Fruit fly (Drosophila melanogaster) whole organism, embryonic: ENCODE measurements around the gene CG14742.

Experiments used
- Adf1 ChIP-seq: fragments of 200-800 bp; sonication (Bioruptor generic); IDR thresholded peaks from 2 replicates; pipeline ENCODE4 v1.3.6; 2022; ENCODE audit warnings: missing biosample characterization, missing genetic modification characterization
- BEAF-32 ChIP-seq: fragments of 200-800 bp; sonication (Bioruptor generic); optimal IDR thresholded peaks from 3 replicates; lab custom pipeline; 2017; ENCODE audit warnings: missing biosample characterization, missing genetic modification characterization, mild to moderate bottlenecking, moderate library complexity, missing genetic modification reagents
- Bgb ChIP-seq: fragments of 200-800 bp; sonication (Bioruptor generic); IDR thresholded peaks from 2 replicates; pipeline ENCODE4 v1.3.6; 2022; ENCODE audit warnings: missing biosample characterization, missing genetic modification characterization; ENCODE audit not compliant: partially characterized antibody
- CG10321 ChIP-seq: fragments of 200-800 bp; sonication (Bioruptor generic); IDR thresholded peaks from 2 replicates; pipeline ENCODE4 v1.3.6; 2022; ENCODE audit warnings: missing biosample characterization, missing genetic modification characterization
- CG13287 ChIP-seq: fragments of 200-800 bp; sonication (Bioruptor generic); IDR thresholded peaks from 2 replicates; pipeline ENCODE4 v1.3.6; 2022; ENCODE audit warnings: missing biosample characterization, missing genetic modification characterization; ENCODE audit not compliant: partially characterized antibody
- CG1603 ChIP-seq: fragments of 200-800 bp; sonication (Bioruptor generic); optimal IDR thresholded peaks from 2 replicates; lab custom pipeline; 2019; ENCODE audit warnings: missing biosample characterization, mild to moderate bottlenecking, missing genetic modification characterization, moderate library complexity
- CG1647 ChIP-seq: fragments of 200-800 bp; sonication (Bioruptor generic); optimal IDR thresholded peaks from 3 replicates; lab custom pipeline; 2016; ENCODE audit warnings: missing biosample characterization, missing genetic modification characterization
- CG1832 ChIP-seq: fragments of 200-800 bp; sonication (Bioruptor generic); optimal IDR thresholded peaks from 2 replicates; lab custom pipeline; 2017; ENCODE audit warnings: missing biosample characterization, mild to moderate bottlenecking, missing genetic modification characterization, inconsistent platforms
- CG2199 ChIP-seq: fragments of 200-800 bp; sonication (Bioruptor generic); IDR thresholded peaks from 3 replicates; pipeline ENCODE4 v1.3.6; 2022; ENCODE audit warnings: missing biosample characterization, missing genetic modification characterization
- CG34376 ChIP-seq: fragments of 200-800 bp; sonication (Bioruptor generic); optimal IDR thresholded peaks from 2 replicates; lab custom pipeline; 2018; ENCODE audit warnings: missing biosample characterization, mild to moderate bottlenecking, missing genetic modification characterization
- CG4360 ChIP-seq: fragments of 200-800 bp; sonication (Bioruptor generic); IDR thresholded peaks from 2 replicates; pipeline ENCODE4 v1.3.6; 2022; ENCODE audit warnings: missing biosample characterization, missing genetic modification characterization
- CG8478 ChIP-seq: fragments of >200 bp; optimal IDR thresholded peaks from 2 replicates; lab custom pipeline; 2018
- CG9437 ChIP-seq: fragments of 200-800 bp; sonication (Bioruptor generic); optimal IDR thresholded peaks from 2 replicates; lab custom pipeline; 2018; ENCODE audit warnings: missing biosample characterization, mild to moderate bottlenecking, missing genetic modification characterization
- CG9797 ChIP-seq: fragments of 200-800 bp; sonication (Bioruptor generic); optimal IDR thresholded peaks from 3 replicates; lab custom pipeline; 2018; ENCODE audit warnings: missing biosample characterization, mild to moderate bottlenecking, missing genetic modification characterization
- CG9817 ChIP-seq: fragments of 200-800 bp; sonication (Bioruptor generic); optimal IDR thresholded peaks from 2 replicates; lab custom pipeline; 2018; ENCODE audit warnings: missing biosample characterization, mild to moderate bottlenecking, missing genetic modification characterization, moderate library complexity
- Deaf1 ChIP-seq: fragments of 200-800 bp; optimal IDR thresholded peaks from 3 replicates; lab custom pipeline; 2019; ENCODE audit warnings: missing biosample characterization, mild to moderate bottlenecking, missing genetic modification characterization, moderate library complexity
- Jarid2 ChIP-seq: fragments of 200-800 bp; sonication (Bioruptor generic); optimal IDR thresholded peaks from 3 replicates; lab custom pipeline; 2017; ENCODE audit warnings: mild to moderate bottlenecking, missing biosample characterization, missing genetic modification reagents, missing genetic modification characterization
- Meics ChIP-seq: fragments of 200-800 bp; sonication (Bioruptor generic); optimal IDR thresholded peaks from 2 replicates; lab custom pipeline; 2017; ENCODE audit warnings: missing biosample characterization, mild to moderate bottlenecking, missing genetic modification characterization
- Nf-YA ChIP-seq: fragments of 200-800 bp; sonication (Bioruptor generic); IDR thresholded peaks from 2 replicates; pipeline ENCODE4 v1.3.6; 2022; ENCODE audit warnings: missing biosample characterization, missing genetic modification characterization
- Nf-YB ChIP-seq: fragments of 200-800 bp; sonication (Bioruptor generic); optimal IDR thresholded peaks from 3 replicates; lab custom pipeline; 2019; ENCODE audit warnings: missing biosample characterization, mild to moderate bottlenecking, missing genetic modification characterization, moderate library complexity
- Nf-YC ChIP-seq: fragments of 200-800 bp; optimal IDR thresholded peaks from 3 replicates; lab custom pipeline; 2019; ENCODE audit warnings: missing biosample characterization, mild to moderate bottlenecking, missing genetic modification characterization, moderate library complexity
- Opbp ChIP-seq: fragments of 200-800 bp; sonication (Bioruptor generic); IDR thresholded peaks from 3 replicates; pipeline ENCODE4 v1.3.6; 2022; ENCODE audit warnings: missing biosample characterization, missing genetic modification characterization; ENCODE audit not compliant: partially characterized antibody
- Rfx ChIP-seq: fragments of 200-800 bp; sonication (Bioruptor generic); IDR thresholded peaks from 2 replicates; pipeline ENCODE4 v1.3.6; 2022; ENCODE audit warnings: missing biosample characterization, missing genetic modification characterization
- Sry-β ChIP-seq: fragments of 200-800 bp; sonication (Bioruptor generic); optimal IDR thresholded peaks from 2 replicates; lab custom pipeline; 2018; ENCODE audit warnings: missing biosample characterization, mild to moderate bottlenecking, missing genetic modification characterization, moderate library complexity
- Trl ChIP-seq, 3 experiments: fragments of >200 bp in 2 of 3; fragments of 200-800 bp in 1 of 3; sonication (Bioruptor generic) in 1 of 3; optimal IDR thresholded peaks; 2 replicates in 1 of 3; 3 replicates in 2 of 3; lab custom pipeline; 2016 to 2017; ENCODE audit warnings: missing biosample characterization in 1 of 3, missing genetic modification characterization in 1 of 3
- Vsx1 ChIP-seq: fragments of 200-800 bp; sonication (Bioruptor generic); optimal IDR thresholded peaks from 2 replicates; lab custom pipeline; 2017; ENCODE audit warnings: missing biosample characterization, mild to moderate bottlenecking, missing genetic modification characterization, missing genetic modification reagents
- amos ChIP-seq: fragments of 200-800 bp; sonication (Bioruptor generic); IDR thresholded peaks from 2 replicates; pipeline ENCODE4 v1.3.6; 2022; ENCODE audit warnings: missing biosample characterization, missing genetic modification characterization; ENCODE audit not compliant: partially characterized antibody
- bbx ChIP-seq: fragments of 200-800 bp; sonication (Bioruptor generic); IDR thresholded peaks from 2 replicates; pipeline ENCODE4 v1.3.6; 2022; ENCODE audit warnings: missing biosample characterization, missing genetic modification characterization; ENCODE audit not compliant: partially characterized antibody
- cg ChIP-seq: fragments of 200-800 bp; sonication (Bioruptor generic); optimal IDR thresholded peaks from 3 replicates; lab custom pipeline; 2019; ENCODE audit warnings: missing biosample characterization, mild to moderate bottlenecking, missing genetic modification characterization, moderate library complexity
- chinmo ChIP-seq: fragments of 200-800 bp; sonication (Bioruptor generic); IDR thresholded peaks from 4 replicates; pipeline ENCODE4 v1.3.6; 2022; ENCODE audit warnings: missing biosample characterization, missing genetic modification characterization; ENCODE audit not compliant: partially characterized antibody
- chm ChIP-seq: fragments of 200-800 bp; sonication (Bioruptor generic); IDR thresholded peaks from 2 replicates; pipeline ENCODE4 v1.3.6; 2022; ENCODE audit warnings: missing biosample characterization, missing genetic modification characterization
- crol ChIP-seq: fragments of 200-800 bp; sonication (Bioruptor generic); IDR thresholded peaks from 2 replicates; pipeline ENCODE4 v1.3.6; 2022; ENCODE audit warnings: missing biosample characterization, missing genetic modification characterization
- dimm ChIP-seq: fragments of 200-800 bp; sonication (Bioruptor generic); IDR thresholded peaks from 2 replicates; pipeline ENCODE4 v1.3.6; 2022; ENCODE audit warnings: missing biosample characterization, missing genetic modification characterization
- gsb-n ChIP-seq: fragments of 200-800 bp; sonication (Bioruptor generic); optimal IDR thresholded peaks from 3 replicates; lab custom pipeline; 2018; ENCODE audit warnings: missing biosample characterization, mild to moderate bottlenecking, missing genetic modification characterization
- insv ChIP-seq, 2 experiments: fragments of 200-800 bp; sonication (Bioruptor generic); optimal IDR thresholded peaks; 3 replicates each; lab custom pipeline; 2016 to 2018; ENCODE audit warnings: missing biosample characterization in 2 of 2, missing genetic modification characterization in 2 of 2
- jing ChIP-seq: fragments of 200-800 bp; sonication (Bioruptor generic); optimal IDR thresholded peaks from 2 replicates; lab custom pipeline; 2018; ENCODE audit warnings: missing biosample characterization, mild to moderate bottlenecking, missing genetic modification characterization
- otp ChIP-seq: fragments of 200-800 bp; sonication (Bioruptor generic); IDR thresholded peaks from 3 replicates; pipeline ENCODE4, ENCODE4 v1.3.6; 2022; ENCODE audit warnings: missing biosample characterization, missing genetic modification characterization
- pzg ChIP-seq: fragments of 200-800 bp; sonication (Bioruptor generic); optimal IDR thresholded peaks from 3 replicates; lab custom pipeline; 2018; ENCODE audit warnings: missing biosample characterization, mild to moderate bottlenecking, missing genetic modification characterization, moderate library complexity
- sens ChIP-seq: fragments of 200-800 bp; sonication (Bioruptor generic); peaks from one replicate; lab custom pipeline; 2016; ENCODE audit warnings: missing biosample characterization, missing genetic modification characterization
- seq ChIP-seq: fragments of 200-800 bp; sonication (Bioruptor generic); IDR thresholded peaks from 2 replicates; pipeline ENCODE4 v1.3.6; 2022; ENCODE audit warnings: missing biosample characterization, missing genetic modification characterization
- sna ChIP-seq: fragments of 200-800 bp; sonication (Bioruptor generic); IDR thresholded peaks from 2 replicates; pipeline ENCODE4 v1.3.6; 2022; ENCODE audit warnings: missing biosample characterization, missing genetic modification characterization; ENCODE audit not compliant: partially characterized antibody
- tna ChIP-seq: fragments of 200-800 bp; sonication (Bioruptor generic); IDR thresholded peaks from 2 replicates; pipeline ENCODE4 v1.3.6; 2022; ENCODE audit warnings: missing biosample characterization, missing genetic modification characterization; ENCODE audit not compliant: partially characterized antibody
- toy ChIP-seq: fragments of 200-800 bp; sonication (Bioruptor generic); IDR thresholded peaks from 2 replicates; pipeline ENCODE4 v1.3.6; 2022; ENCODE audit warnings: missing biosample characterization, missing genetic modification characterization
- zen2 ChIP-seq: fragments of 200-800 bp; sonication (Bioruptor generic); IDR thresholded peaks from 3 replicates; pipeline ENCODE4 v1.3.6; 2022; ENCODE audit warnings: missing biosample characterization, missing genetic modification characterization; ENCODE audit not compliant: partially characterized antibody

The CG14742 gene

dm6 chr3R:12244468-12245060 lies 30.3 kb downstream of the CG14742 start (continued):
- TF ChIP-seq Sry-β (no peak), jing (GFP tag; lab: Kevin White, UChicago) (peak; percentile 79), CG1647 (GFP tag; lab: Kevin White, UChicago) (no peak), Nf-YB (peak; percentile 98), otp (GFP tag; lab: Robert Waterston, UW) (peak; percentile 58; the same call in 1 of the 3 replicates), Nf-YA (peak; percentile 91), CG1603 (tag; lab: Kevin White, UChicago) (peak; percentile 10), CG4360 (GFP tag; lab: Robert Waterston, UW) (0 out of 2 replicates have a peak, but pooled peaks have one; percentile 8), CG10321 (GFP tag; lab: Robert Waterston, UW) (peak; percentile 81), crol (peak; percentile 97), gsb-n (peak; percentile 13), CG8478 (lab: Kevin White, UChicago) (no peak), Trl (optimal IDR thresholded peaks at IDR 0.05; lab: Kevin White, UChicago) (peak; percentile 59 to 69), Trl (GFP tag; optimal IDR thresholded peaks at IDR 0.05; lab: Kevin White, UChicago) (no peak), Adf1 (GFP tag; lab: Robert Waterston, UW) (peak; percentile 37; the same call in 1 of the 2 replicates), chm (GFP tag; lab: Robert Waterston, UW) (peak; percentile 60; the same call in 1 of the 2 replicates), CG9437 (GFP tag; lab: Kevin White, UChicago) (no peak), sna (0 out of 2 replicates have a peak, but pooled peaks have one; percentile 14), seq (GFP tag; lab: Robert Waterston, UW) (0 out of 2 replicates have a peak, but pooled peaks have one; percentile 38), chinmo (0 out of 4 replicates have a peak, but pooled peaks have one; percentile 77), dimm (GFP tag; lab: Robert Waterston, UW) (no peak), Nf-YC (tag; lab: Kevin White, UChicago) (peak; percentile 97), bbx (GFP tag; lab: Robert Waterston, UW) (peak; percentile 57; the same call in 1 of the 2 replicates), Rfx (GFP tag; lab: Robert Waterston, UW) (0 out of 2 replicates have a peak, but pooled peaks have one; percentile 9), Bgb (GFP tag; lab: Robert Waterston, UW) (peak; percentile 64; the same call in 1 of the 2 replicates), Deaf1 (tag; lab: Kevin White, UChicago) (peak; percentile 82), CG1832 (GFP tag; lab: Kevin White, UChicago) (peak; percentile 78), insv (GFP tag; optimal IDR thresholded peaks at IDR 0.05; lab: Kevin White, UChicago) (peak in 1 of 2 experiments; percentile 63), Vsx1 (GFP tag; lab: Kevin White, UChicago) (peak; percentile 2), Meics (GFP tag; lab: Kevin White, UChicago) (no peak), toy (GFP tag; lab: Robert Waterston, UW) (no peak), CG2199 (GFP tag; lab: Robert Waterston, UW) (peak; percentile 87; the same call in 2 of the 3 replicates), sens (GFP tag; lab: Kevin White, UChicago) (peak; percentile 51), cg (GFP tag; lab: Kevin White, UChicago) (peak; percentile 65), CG9817 (tag; lab: Kevin White, UChicago) (no peak), Opbp (GFP tag; lab: Robert Waterston, UW) (0 out of 3 replicates have a peak, but pooled peaks have one; percentile 10), tna (peak; percentile 27; the same call in 1 of the 2 replicates), CG9797 (GFP tag; lab: Kevin White, UChicago) (no peak), CG34376 (GFP tag; lab: Kevin White, UChicago) (peak; percentile 76), CG13287 (GFP tag; lab: Robert Waterston, UW) (peak; percentile 13; the same call in 1 of the 2 replicates), BEAF-32 (GFP tag; lab: Kevin White, UChicago) (no peak), Jarid2 (peak; percentile 84), amos (GFP tag; lab: Robert Waterston, UW) (peak; percentile 52; the same call in 1 of the 2 replicates), zen2 (peak; percentile 27; the same call in 1 of the 3 replicates), pzg (GFP tag; lab: Kevin White, UChicago) (no peak)
